Fruit fly (Drosophila melanogaster) whole organism, embryonic: Measurements from ENCODE around the gene Top3alpha.

Experiments used
- Blimp-1 ChIP-seq: fragments of 200-800 bp; sonication (Bioruptor generic); optimal IDR thresholded peaks from 3 replicates; lab custom pipeline; 2018; ENCODE audit warnings: missing biosample characterization, missing genetic modification characterization, mild to moderate bottlenecking, moderate library complexity, missing genetic modification reagents
- Bteb2 ChIP-seq: fragments of 200-800 bp; sonication (Bioruptor generic); optimal IDR thresholded peaks from 2 replicates; lab custom pipeline; 2016; ENCODE audit warnings: missing biosample characterization, missing genetic modification characterization
- C15 ChIP-seq: fragments of 200-800 bp; sonication (Bioruptor generic); IDR thresholded peaks from 3 replicates; pipeline ENCODE4 v1.3.6; 2022; ENCODE audit warnings: missing biosample characterization, missing genetic modification characterization
- CG10147 ChIP-seq: fragments of 200-800 bp; sonication (Bioruptor generic); optimal IDR thresholded peaks from 2 replicates; lab custom pipeline; 2019; ENCODE audit warnings: missing biosample characterization, mild to moderate bottlenecking, missing genetic modification characterization, moderate library complexity
- CG12391 ChIP-seq: fragments of 200-800 bp; sonication (Bioruptor generic); optimal IDR thresholded peaks from 3 replicates; lab custom pipeline; 2018; ENCODE audit warnings: missing biosample characterization, mild to moderate bottlenecking, missing genetic modification characterization, moderate library complexity
- CG12659 ChIP-seq: fragments of 200-800 bp; sonication (Bioruptor generic); optimal IDR thresholded peaks from 3 replicates; lab custom pipeline; 2017; ENCODE audit warnings: mild to moderate bottlenecking, missing biosample characterization, missing genetic modification reagents, missing genetic modification characterization
- CG12744 ChIP-seq: fragments of 200-800 bp; sonication (Bioruptor generic); optimal IDR thresholded peaks from 2 replicates; lab custom pipeline; 2016; ENCODE audit warnings: missing biosample characterization, missing genetic modification characterization
- CG16813 ChIP-seq: fragments of 200-800 bp; sonication (Bioruptor generic); IDR thresholded peaks from 3 replicates; pipeline ENCODE4 v1.3.6; 2022; ENCODE audit warnings: missing biosample characterization, missing genetic modification characterization; ENCODE audit not compliant: partially characterized antibody
- CG1832 ChIP-seq: fragments of 200-800 bp; sonication (Bioruptor generic); optimal IDR thresholded peaks from 2 replicates; lab custom pipeline; 2017; ENCODE audit warnings: missing biosample characterization, mild to moderate bottlenecking, missing genetic modification characterization, inconsistent platforms
- CG2116 ChIP-seq: fragments of 200-800 bp; sonication (Bioruptor generic); optimal IDR thresholded peaks from 3 replicates; lab custom pipeline; 2018; ENCODE audit warnings: missing biosample characterization, mild to moderate bottlenecking, missing genetic modification characterization
- CG2129 ChIP-seq: fragments of 200-800 bp; sonication (Bioruptor generic); IDR thresholded peaks from 2 replicates; pipeline ENCODE4 v1.3.6; 2022; ENCODE audit warnings: missing biosample characterization, missing genetic modification characterization; ENCODE audit not compliant: partially characterized antibody
- CG2678 ChIP-seq: fragments of 200-800 bp; sonication (Bioruptor generic); optimal IDR thresholded peaks from 3 replicates; lab custom pipeline; 2019; ENCODE audit warnings: missing biosample characterization, mild to moderate bottlenecking, missing genetic modification characterization, moderate library complexity
- CG33557 ChIP-seq: fragments of 200-800 bp; sonication (Bioruptor generic); optimal IDR thresholded peaks from 2 replicates; lab custom pipeline; 2019; ENCODE audit warnings: missing biosample characterization, mild to moderate bottlenecking, missing genetic modification characterization, moderate library complexity
- CG34224 ChIP-seq: fragments of 200-800 bp; sonication (Bioruptor generic); IDR thresholded peaks from 3 replicates; pipeline ENCODE4 v1.3.6; 2022; ENCODE audit warnings: missing biosample characterization, missing genetic modification characterization; ENCODE audit not compliant: partially characterized antibody
- CG4282 ChIP-seq: fragments of 200-800 bp; sonication (Bioruptor generic); optimal IDR thresholded peaks from 2 replicates; lab custom pipeline; 2016; ENCODE audit warnings: missing biosample characterization, missing genetic modification characterization
- CG4617 ChIP-seq: fragments of 200-800 bp; sonication (Bioruptor generic); optimal IDR thresholded peaks from 3 replicates; lab custom pipeline; 2016; ENCODE audit warnings: missing biosample characterization, missing genetic modification characterization, borderline replicate concordance
- CG7357 ChIP-seq: fragments of 200-800 bp; sonication (Bioruptor generic); IDR thresholded peaks from 3 replicates; pipeline ENCODE4 v1.3.6; 2022; ENCODE audit warnings: missing biosample characterization, missing genetic modification characterization
- CG8089 ChIP-seq: fragments of 200-800 bp; sonication (Bioruptor generic); optimal IDR thresholded peaks from 3 replicates; lab custom pipeline; 2016; ENCODE audit warnings: missing biosample characterization, missing genetic modification characterization
- CG8388 ChIP-seq: fragments of 200-800 bp; sonication (Bioruptor generic); optimal IDR thresholded peaks from 2 replicates; lab custom pipeline; 2019; ENCODE audit warnings: missing biosample characterization, mild to moderate bottlenecking, missing genetic modification characterization, moderate library complexity
- CG8924 ChIP-seq: fragments of 200-800 bp; optimal IDR thresholded peaks from 3 replicates; lab custom pipeline; 2019; ENCODE audit warnings: missing biosample characterization, mild to moderate bottlenecking, missing genetic modification characterization, moderate library complexity
- CG9609 ChIP-seq: fragments of 200-800 bp; sonication (Bioruptor generic); optimal IDR thresholded peaks from 3 replicates; lab custom pipeline; 2016; ENCODE audit warnings: missing biosample characterization, missing genetic modification characterization
- CG9817 ChIP-seq: fragments of 200-800 bp; sonication (Bioruptor generic); optimal IDR thresholded peaks from 2 replicates; lab custom pipeline; 2018; ENCODE audit warnings: missing biosample characterization, mild to moderate bottlenecking, missing genetic modification characterization, moderate library complexity
- Dfd ChIP-seq, 2 experiments: fragments of >200 bp; optimal IDR thresholded peaks; 2 replicates each; lab custom pipeline; 2017; ENCODE audit warnings: missing biosample characterization in 2 of 2, missing genetic modification characterization in 2 of 2
- E2f2 ChIP-seq: fragments of 200-800 bp; sonication (Bioruptor generic); IDR thresholded peaks from 2 replicates; pipeline ENCODE4 v1.3.6; 2022; ENCODE audit warnings: missing biosample characterization, missing genetic modification characterization
- Ets65A ChIP-seq: fragments of 200-800 bp; sonication (Bioruptor generic); peaks from one replicate; lab custom pipeline; 2016; ENCODE audit warnings: missing biosample characterization, missing genetic modification characterization
- Ets97D ChIP-seq: fragments of 200-800 bp; sonication (Bioruptor generic); optimal IDR thresholded peaks from 3 replicates; lab custom pipeline; 2016; ENCODE audit warnings: missing biosample characterization, missing genetic modification characterization
- Gsc ChIP-seq: fragments of 200-800 bp; sonication (Bioruptor generic); IDR thresholded peaks from 2 replicates; pipeline ENCODE4 v1.3.6; 2022; ENCODE audit warnings: missing biosample characterization, missing genetic modification characterization
- HLHmδ ChIP-seq: fragments of 200-800 bp; sonication (Bioruptor generic); optimal IDR thresholded peaks from 2 replicates; lab custom pipeline; 2018; ENCODE audit warnings: missing biosample characterization, mild to moderate bottlenecking, missing genetic modification characterization, moderate library complexity
- Nf-YC ChIP-seq: fragments of 200-800 bp; optimal IDR thresholded peaks from 3 replicates; lab custom pipeline; 2019; ENCODE audit warnings: missing biosample characterization, mild to moderate bottlenecking, missing genetic modification characterization, moderate library complexity
- Opbp ChIP-seq: fragments of 200-800 bp; sonication (Bioruptor generic); IDR thresholded peaks from 3 replicates; pipeline ENCODE4 v1.3.6; 2022; ENCODE audit warnings: missing biosample characterization, missing genetic modification characterization; ENCODE audit not compliant: partially characterized antibody
- Ptx1 ChIP-seq: fragments of 200-800 bp; sonication (Bioruptor generic); IDR thresholded peaks from 2 replicates; pipeline ENCODE4 v1.3.6; 2022; ENCODE audit warnings: missing biosample characterization, missing genetic modification characterization
- Rfx ChIP-seq: fragments of 200-800 bp; sonication (Bioruptor generic); IDR thresholded peaks from 2 replicates; pipeline ENCODE4 v1.3.6; 2022; ENCODE audit warnings: missing biosample characterization, missing genetic modification characterization
- Sin3A ChIP-seq: fragments of >200 bp; optimal IDR thresholded peaks from 2 replicates; lab custom pipeline; 2018
- bigmax ChIP-seq: fragments of 200-800 bp; sonication (Bioruptor generic); optimal IDR thresholded peaks from 2 replicates; lab custom pipeline; 2018; ENCODE audit warnings: missing biosample characterization, mild to moderate bottlenecking, missing genetic modification characterization
- dmrt11E ChIP-seq: fragments of 200-800 bp; sonication (Bioruptor generic); optimal IDR thresholded peaks from 3 replicates; lab custom pipeline; 2018; ENCODE audit warnings: missing biosample characterization, mild to moderate bottlenecking, missing genetic modification characterization, moderate library complexity
- gem ChIP-seq: fragments of 200-800 bp; sonication (Bioruptor generic); optimal IDR thresholded peaks from 2 replicates; lab custom pipeline; 2019; ENCODE audit warnings: missing biosample characterization, mild to moderate bottlenecking, missing genetic modification characterization, moderate library complexity
- inv ChIP-seq: fragments of 200-800 bp; sonication (Bioruptor generic); IDR thresholded peaks from 2 replicates; pipeline ENCODE4 v1.3.6; 2022; ENCODE audit warnings: missing biosample characterization, missing genetic modification characterization; ENCODE audit not compliant: partially characterized antibody
- lilli ChIP-seq: fragments of 200-800 bp; sonication (Bioruptor generic); optimal IDR thresholded peaks from 3 replicates; lab custom pipeline; 2016; ENCODE audit warnings: missing biosample characterization, missing genetic modification characterization
- p53 ChIP-seq: fragments of 200-800 bp; sonication (Bioruptor generic); optimal IDR thresholded peaks from 2 replicates; lab custom pipeline; 2016; ENCODE audit warnings: missing biosample characterization, missing genetic modification characterization
- pan ChIP-seq, 4 experiments: fragments of >200 bp in 3 of 4; fragments of 200-800 bp in 1 of 4; sonication (Bioruptor generic) in 1 of 4; optimal IDR thresholded peaks in 3 of 4; IDR thresholded peaks in 1 of 4; 2 replicates each; pipeline versions ENCODE4 v1.3.6 to Lab custom; 2017 to 2022; ENCODE audit warnings: missing biosample characterization in 2 of 4, missing genetic modification characterization in 2 of 4, mixed read lengths in 1 of 4
- ranshi ChIP-seq: fragments of 200-800 bp; sonication (Bioruptor generic); IDR thresholded peaks from 2 replicates; pipeline ENCODE4 v1.3.6; 2022; ENCODE audit warnings: missing biosample characterization, missing genetic modification characterization
- sc ChIP-seq, 3 experiments: fragments of >200 bp in 2 of 3; fragments of 200-800 bp in 1 of 3; sonication (Bioruptor generic) in 1 of 3; optimal IDR thresholded peaks; 2 replicates in 2 of 3; 3 replicates in 1 of 3; lab custom pipeline; 2017; ENCODE audit warnings: mild to moderate bottlenecking in 1 of 3, missing biosample characterization in 1 of 3, missing genetic modification characterization in 1 of 3, missing genetic modification reagents in 1 of 3
- stwl ChIP-seq: fragments of 200-800 bp; sonication (Bioruptor generic); optimal IDR thresholded peaks from 3 replicates; lab custom pipeline; 2018; ENCODE audit warnings: missing biosample characterization, mild to moderate bottlenecking, missing genetic modification characterization, moderate library complexity
- tll ChIP-seq, 2 experiments: fragments of 200-800 bp in 1 of 2; fragments of >200 bp in 1 of 2; sonication (Bioruptor generic) in 1 of 2; optimal IDR thresholded peaks; 2 replicates each; lab custom pipeline; 2017 to 2019; ENCODE audit warnings: missing biosample characterization in 2 of 2, missing genetic modification characterization in 2 of 2, mild to moderate bottlenecking in 1 of 2, moderate library complexity in 1 of 2
- vfl ChIP-seq: fragments of 200-800 bp; sonication (Bioruptor generic); optimal IDR thresholded peaks from 2 replicates; lab custom pipeline; 2016; ENCODE audit warnings: missing biosample characterization, missing genetic modification characterization
- vnd ChIP-seq: fragments of 200-800 bp; sonication (Bioruptor generic); IDR thresholded peaks from 3 replicates; pipeline ENCODE4 v1.3.6; 2022; ENCODE audit warnings: missing biosample characterization, missing genetic modification characterization; ENCODE audit not compliant: partially characterized antibody
- wdn ChIP-seq: fragments of 200-800 bp; sonication (Bioruptor generic); IDR thresholded peaks from 2 replicates; pipeline ENCODE4 v1.3.6; 2022; ENCODE audit warnings: missing biosample characterization, missing genetic modification characterization
- z ChIP-seq: fragments of 200-800 bp; sonication (Bioruptor generic); IDR thresholded peaks from 3 replicates; pipeline ENCODE4 v1.3.6; 2022; ENCODE audit warnings: missing biosample characterization, missing genetic modification characterization
- zfh2 ChIP-seq: fragments of 200-800 bp; sonication (Bioruptor generic); optimal IDR thresholded peaks from 2 replicates; lab custom pipeline; 2016; ENCODE audit warnings: missing biosample characterization, missing genetic modification characterization

Gene Top3alpha

dm6 chr2L:19453381-19453780, 44.6 kb upstream of the Top3alpha start, which contains the start of gene Top2 (continued):
- TF ChIP-seq CG8924 (tag; lab: Kevin White, UChicago) (peak; percentile 27), CG33557 (GFP tag; lab: Kevin White, UChicago) (no peak), zfh2 (GFP tag; lab: Kevin White, UChicago) (peak; percentile 68), z (GFP tag; lab: Robert Waterston, UW) (no peak), gem (tag; lab: Kevin White, UChicago) (peak; percentile 51), Bteb2 (GFP tag; lab: Kevin White, UChicago) (peak; percentile 0), E2f2 (peak; percentile 76), Ets65A (peak; percentile 92), stwl (tag; lab: Kevin White, UChicago) (peak; percentile 89), vnd (GFP tag; lab: Robert Waterston, UW) (peak; percentile 77), Blimp-1 (GFP tag; lab: Kevin White, UChicago) (no peak), tll (GFP tag; optimal IDR thresholded peaks at IDR 0.05; lab: Kevin White, UChicago) (no peak), Ptx1 (GFP tag; lab: Robert Waterston, UW) (0 out of 2 replicates have a peak, but pooled peaks have one; percentile 32), CG34224 (GFP tag; lab: Robert Waterston, UW) (peak; percentile 63), CG12659 (GFP tag; lab: Kevin White, UChicago) (peak; percentile 79), dmrt11E (tag; lab: Kevin White, UChicago) (peak; percentile 8), lilli (GFP tag; lab: Kevin White, UChicago) (peak; percentile 55), CG4282 (GFP tag; lab: Kevin White, UChicago) (peak; percentile 41), CG9817 (tag; lab: Kevin White, UChicago) (peak; percentile 30), HLHmδ (no peak), inv (GFP tag; lab: Robert Waterston, UW) (peak; percentile 81), C15 (no peak), CG10147 (GFP tag; lab: Kevin White, UChicago) (peak; percentile 22), Ets97D (GFP tag; lab: Kevin White, UChicago) (peak; percentile 91), CG12391 (tag; lab: Kevin White, UChicago) (peak; percentile 57), Nf-YC (tag; lab: Kevin White, UChicago) (peak; percentile 14), ranshi (GFP tag; lab: Robert Waterston, UW) (no peak; the same call in 1 of the 2 replicates), CG7357 (GFP tag; lab: Robert Waterston, UW) (no peak), Gsc (GFP tag; lab: Robert Waterston, UW) (no peak), CG8089 (peak; percentile 5), CG1832 (no peak), bigmax (GFP tag; lab: Kevin White, UChicago) (peak; percentile 5), p53 (peak; percentile 71), vfl (GFP tag; lab: Kevin White, UChicago) (peak; percentile 52), CG2678 (tag; lab: Kevin White, UChicago) (no peak), sc (optimal IDR thresholded peaks at IDR 0.05; lab: Kevin White, UChicago) (no peak), sc (GFP tag; optimal IDR thresholded peaks at IDR 0.05; lab: Kevin White, UChicago) (no peak), wdn (GFP tag; lab: Robert Waterston, UW) (0 out of 2 replicates have a peak, but pooled peaks have one; percentile 22), Dfd (GFP tag; optimal IDR thresholded peaks at IDR 0.05; lab: Kevin White, UChicago) (no peak), Sin3A (peak; percentile 41), CG8388 (GFP tag; lab: Kevin White, UChicago) (no peak), pan (optimal IDR thresholded peaks at IDR 0.05; lab: Kevin White, UChicago) (no peak), pan (GFP tag; optimal IDR thresholded peaks at IDR 0.05 in 1 of 2, IDR thresholded peaks at IDR 0.05 in 1 of 2) (no peak), Opbp (GFP tag; lab: Robert Waterston, UW) (peak; percentile 88), CG2116 (GFP tag; lab: Kevin White, UChicago) (peak; percentile 97), Rfx (GFP tag; lab: Robert Waterston, UW) (peak; percentile 63), CG4617 (GFP tag; lab: Kevin White, UChicago) (peak; percentile 82), CG2129 (peak; percentile 63), CG12744 (GFP tag; lab: Kevin White, UChicago) (no peak), CG9609 (peak; percentile 28), CG16813 (GFP tag; lab: Robert Waterston, UW) (peak; percentile 89)
